Worm (Caenorhabditis elegans) whole organism, early embryonic: ENCODE data around the gene nuaf-3.
"Not testable (repeated sequence)": the region's sequence is repeated elsewhere in the genome, so short reads cannot be mapped to it uniquely, and the experiment has no call there.

Source experiments
- B0310.2 ChIP-seq: sonication (generic microtip); optimal IDR thresholded peaks from 2 replicates; lab custom pipeline; 2016; ENCODE audit warnings: mild to moderate bottlenecking, missing genetic modification characterization, missing compliant biosample characterization
- F13C5.2 ChIP-seq: sonication (generic microtip); optimal IDR thresholded peaks from 2 replicates; lab custom pipeline; 2017; ENCODE audit warnings: mild to moderate bottlenecking, missing genetic modification characterization, inconsistent platforms, missing compliant biosample characterization
- aly-1 ChIP-seq: sonication (generic microtip); optimal IDR thresholded peaks from 2 replicates; lab custom pipeline; 2016; ENCODE audit warnings: missing genetic modification characterization, missing compliant biosample characterization
- ama-1 ChIP-seq: fragments of 150-350 bp; optimal IDR thresholded peaks from 2 replicates; lab custom pipeline; 2014
- ceh-13 ChIP-seq: fragments of 200-800 bp; sonication (Bioruptor generic); optimal IDR thresholded peaks from 2 replicates; lab custom pipeline; 2018; ENCODE audit warnings: mild to moderate bottlenecking, missing genetic modification characterization, missing compliant biosample characterization
- ceh-36 ChIP-seq: sonication (generic microtip); optimal IDR thresholded peaks from 2 replicates; lab custom pipeline; 2016; ENCODE audit warnings: missing genetic modification characterization, inconsistent platforms, missing compliant biosample characterization
- ets-7 ChIP-seq: sonication (generic microtip); optimal IDR thresholded peaks from 2 replicates; lab custom pipeline; 2016; ENCODE audit warnings: missing genotype, missing genetic modification characterization, missing compliant biosample characterization
- flt-1 ChIP-seq: fragments of 200-800 bp; sonication (Bioruptor generic); IDR thresholded peaks from 2 replicates; pipeline ENCODE4 v1.3.6; 2022; ENCODE audit warnings: missing genetic modification characterization, missing compliant biosample characterization
- hmbx-1 ChIP-seq: sonication (generic microtip); optimal IDR thresholded peaks from 2 replicates; lab custom pipeline; 2016; ENCODE audit warnings: mild to moderate bottlenecking, missing genetic modification characterization, missing compliant biosample characterization
- hmg-4 ChIP-seq: fragments of 200-800 bp; sonication (Bioruptor generic); optimal IDR thresholded peaks from 2 replicates; lab custom pipeline; 2018; ENCODE audit warnings: mild to moderate bottlenecking, missing genetic modification characterization, missing compliant biosample characterization
- hnd-1 ChIP-seq: sonication (generic microtip); optimal IDR thresholded peaks from 2 replicates; lab custom pipeline; 2016; ENCODE audit warnings: missing genetic modification characterization, missing compliant biosample characterization
- pes-1 ChIP-seq: fragments of 200-800 bp; sonication (Bioruptor generic); IDR thresholded peaks from 2 replicates; pipeline ENCODE4 v1.3.6; 2022; ENCODE audit warnings: missing genetic modification reagents, missing genetic modification characterization, missing compliant biosample characterization
- scrt-1 ChIP-seq: fragments of 200-800 bp; sonication (Bioruptor generic); IDR thresholded peaks from 2 replicates; pipeline ENCODE4 v1.3.6; 2022; ENCODE audit warnings: missing genetic modification characterization, missing compliant biosample characterization
- sea-1 ChIP-seq: fragments of 200-800 bp; sonication (Bioruptor generic); conservative IDR thresholded peaks from 2 replicates; pipeline ENCODE4 v1.3.6; 2022; ENCODE audit warnings: missing genetic modification characterization, missing compliant biosample characterization
- tbx-11 ChIP-seq: fragments of 200-800 bp; sonication (Bioruptor generic); IDR thresholded peaks from 2 replicates; pipeline ENCODE4 v1.3.6; 2022; ENCODE audit warnings: missing genetic modification characterization, missing compliant biosample characterization
- tbx-37 ChIP-seq: fragments of 200-800 bp; sonication (Bioruptor generic); conservative IDR thresholded peaks from 2 replicates; pipeline ENCODE4 v1.3.6; 2022; ENCODE audit warnings: missing genetic modification reagents, missing genetic modification characterization, missing compliant biosample characterization
- tra-4 ChIP-seq: sonication (generic microtip); optimal IDR thresholded peaks from 2 replicates; lab custom pipeline; 2017; ENCODE audit warnings: missing genetic modification characterization, missing compliant biosample characterization

The nuaf-3 gene

DNA sequence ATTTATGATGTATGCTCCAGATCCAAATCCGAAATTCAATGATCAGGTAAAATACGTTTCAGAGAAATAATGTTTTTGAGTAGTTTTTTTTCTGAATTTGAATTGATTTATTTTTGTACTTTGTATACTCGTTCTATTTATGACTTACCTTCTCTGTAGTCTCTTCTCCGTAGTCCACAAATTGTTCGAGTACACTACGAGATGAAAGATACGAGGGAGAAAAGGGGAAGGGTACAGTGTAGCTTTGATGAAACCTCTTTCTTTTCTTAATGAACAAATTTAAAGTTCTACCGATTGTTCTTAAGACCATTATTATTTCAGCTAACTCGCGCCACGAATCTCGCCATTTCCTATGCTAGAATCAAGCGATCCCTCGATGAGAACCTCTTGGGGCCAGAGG lies 4.0 kb upstream of the nuaf-3 start:
- TF ChIP-seq hnd-1, result no peak
- TF ChIP-seq sea-1 (GFP tag; lab: Robert Waterston, UW), result no peak
- no peak for TF ChIP-seq pes-1 (GFP tag; lab: Robert Waterston, UW)
- no peak for TF ChIP-seq tbx-11 (GFP tag; lab: Robert Waterston, UW)
- no peak for TF ChIP-seq ama-1 (lab: Kevin White, UChicago)
- no peak for TF ChIP-seq scrt-1
- no peak for TF ChIP-seq B0310.2 (tag; lab: Kevin White, UChicago)
- TF ChIP-seq hmg-4, result no peak
- TF ChIP-seq F13C5.2 (tag; lab: Kevin White, UChicago), result no peak
- TF ChIP-seq ets-7 (tag; lab: Kevin White, UChicago), result no peak
- TF ChIP-seq flt-1 (GFP tag; lab: Robert Waterston, UW), result no peak
- TF ChIP-seq ceh-13, result no peak
- TF ChIP-seq tbx-37 (GFP tag; lab: Robert Waterston, UW), result no peak
- no peak for TF ChIP-seq ceh-36
- TF ChIP-seq hmbx-1 (tag; lab: Kevin White, UChicago), result no peak
- TF ChIP-seq tra-4 (tag; lab: Kevin White, UChicago), result no peak
- TF ChIP-seq aly-1 (tag; lab: Kevin White, UChicago), result no peak

DNA sequence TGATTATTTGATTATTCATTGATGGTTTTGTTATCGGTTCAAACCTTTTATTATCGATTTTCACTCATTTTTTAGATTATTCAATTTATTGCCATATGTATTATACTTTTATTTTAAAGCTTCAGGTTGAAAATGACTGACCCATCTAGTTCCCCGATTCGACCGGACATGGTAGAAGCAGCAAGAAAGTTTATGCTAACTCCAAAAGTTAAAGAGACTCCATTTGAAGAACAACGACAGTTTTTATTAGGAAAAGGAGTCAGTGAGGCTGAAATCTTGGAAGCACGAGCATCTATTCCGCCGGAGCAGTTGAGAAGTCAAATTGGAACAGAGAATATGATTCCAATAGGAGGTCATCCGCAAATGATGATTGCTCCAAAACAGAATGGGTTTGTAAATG lies 1.1 kb upstream of the nuaf-3 start, which contains the start of gene prx-14:
Gene prx-14 (plus strand): TSS at position 120 of the 400 bp plus-strand sequence.
- TF ChIP-seq flt-1 (GFP tag; lab: Robert Waterston, UW) (no peak), hmg-4 (no peak), F13C5.2 (tag; lab: Kevin White, UChicago) (no peak), ama-1 (lab: Kevin White, UChicago) (no peak), aly-1 (tag; lab: Kevin White, UChicago) (no peak), tra-4 (tag; lab: Kevin White, UChicago) (no peak), tbx-37 (GFP tag; lab: Robert Waterston, UW) (no peak), ceh-13 (no peak), B0310.2 (tag; lab: Kevin White, UChicago) (no peak), tbx-11 (GFP tag; lab: Robert Waterston, UW) (no peak), ceh-36 (no peak), ets-7 (tag; lab: Kevin White, UChicago) (no peak), sea-1 (GFP tag; lab: Robert Waterston, UW) (no peak), scrt-1 (no peak), pes-1 (GFP tag; lab: Robert Waterston, UW) (no peak), hmbx-1 (tag; lab: Kevin White, UChicago) (no peak), hnd-1 (no peak)

DNA sequence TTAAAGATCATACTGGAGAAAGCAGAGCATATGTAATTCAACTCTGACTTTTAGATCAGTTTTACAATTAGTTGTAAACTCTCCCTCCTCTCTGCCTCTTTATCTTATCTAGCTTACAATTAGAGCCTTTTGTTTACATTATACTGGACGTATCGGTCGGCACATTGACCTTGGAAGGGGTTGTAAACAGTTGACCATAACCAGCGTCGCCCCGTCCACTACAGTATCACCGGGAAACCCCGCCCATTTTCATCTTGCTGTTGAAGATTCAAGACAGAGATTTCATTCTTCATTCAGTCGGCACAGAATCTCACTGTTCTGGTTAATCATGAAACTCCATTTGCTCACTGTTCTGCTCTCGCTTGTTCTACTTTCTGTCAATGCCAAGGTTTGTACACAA lies 2.6 kb downstream of the nuaf-3 start, which contains the start of gene sdz-27:
Gene sdz-27 (plus strand): TSS at position 301 of the 400 bp plus-strand sequence.
- TF ChIP-seq hmg-4 (no peak), sea-1 (GFP tag; lab: Robert Waterston, UW) (no peak), flt-1 (GFP tag; lab: Robert Waterston, UW) (no peak), tbx-11 (GFP tag; lab: Robert Waterston, UW) (no peak), aly-1 (tag; lab: Kevin White, UChicago) (no peak)

DNA sequence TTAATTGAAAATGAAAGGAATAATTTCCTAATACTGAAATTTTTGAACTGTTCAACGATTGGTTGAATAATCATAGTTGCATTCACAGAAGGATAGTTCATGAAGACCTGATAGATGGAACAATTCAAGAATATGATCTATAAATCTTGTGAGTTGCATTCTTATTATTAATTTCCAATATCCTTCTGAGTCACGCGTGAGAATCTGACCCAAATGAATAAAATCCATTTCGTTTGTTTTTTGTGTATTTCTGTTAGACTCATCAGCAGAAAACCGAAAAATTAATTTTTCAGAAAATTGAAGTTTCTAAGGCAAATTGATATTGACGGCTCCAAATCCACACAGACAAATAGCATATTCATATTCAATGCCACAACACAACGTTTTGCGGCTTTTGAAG lies 5.3 kb downstream of the nuaf-3 start, which contains the start of gene fbxb-79:
Gene fbxb-79 (minus strand): TSS at position 101 of the 400 bp plus-strand sequence.
- no peak for TF ChIP-seq hnd-1
- no peak for TF ChIP-seq ets-7 (tag; lab: Kevin White, UChicago)
- TF ChIP-seq scrt-1, result no peak
- TF ChIP-seq aly-1 (tag; lab: Kevin White, UChicago), result no peak

DNA sequence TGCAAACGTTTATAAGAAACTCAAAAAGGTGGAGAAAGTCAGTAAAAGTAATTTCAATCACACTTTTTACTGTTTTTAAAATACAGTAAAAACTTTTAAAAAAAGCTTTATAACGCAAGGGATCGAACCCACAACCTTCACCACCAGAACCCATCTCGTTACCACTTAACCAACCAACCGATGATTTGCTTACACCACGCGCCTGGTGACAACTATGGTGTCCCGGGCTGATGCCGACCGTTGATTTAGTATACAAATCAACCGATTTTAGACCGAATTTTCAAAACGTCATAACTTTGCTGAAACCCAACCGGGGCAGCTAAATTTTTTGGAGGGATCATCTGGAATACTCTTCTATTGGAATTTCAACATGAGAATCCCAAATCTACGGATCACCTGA lies 12.8 kb downstream of the nuaf-3 start:
- TF ChIP-seq tbx-11 (GFP tag; lab: Robert Waterston, UW) (peak; percentile 74), scrt-1 (peak; percentile 78), sea-1 (GFP tag; lab: Robert Waterston, UW) (peak; percentile 77; the same call in 1 of the 2 replicates), flt-1 (GFP tag; lab: Robert Waterston, UW) (peak; percentile 83), tbx-37 (GFP tag; lab: Robert Waterston, UW) (peak; percentile 70; the same call in 1 of the 2 replicates)

DNA sequence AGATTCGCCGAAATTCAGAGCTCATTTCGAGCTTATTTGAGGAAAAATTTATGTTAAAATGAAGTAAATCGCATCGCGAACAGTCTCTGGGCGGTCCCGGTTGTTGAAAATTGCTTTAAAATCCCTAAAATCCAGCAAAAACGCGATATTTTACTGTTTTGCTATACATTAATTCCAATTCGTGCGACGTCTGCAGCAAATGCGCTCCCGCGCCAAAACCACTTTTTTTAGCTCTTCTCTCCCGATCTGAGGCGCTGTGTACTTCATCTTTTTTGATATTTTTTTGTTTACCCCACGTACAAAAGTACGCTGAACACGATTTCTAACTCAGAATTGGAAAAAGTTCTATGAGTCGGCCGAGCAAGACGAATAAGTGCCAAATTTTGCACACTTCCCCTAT lies 14.9 kb downstream of the nuaf-3 start, which contains the start of gene R07H5.16:
Gene R07H5.16 (plus strand): TSS at position 348 of the 400 bp plus-strand sequence.
- not testable (repeated sequence) for TF ChIP-seq B0310.2 (tag; lab: Kevin White, UChicago); ets-7 (tag; lab: Kevin White, UChicago); flt-1 (GFP tag; lab: Robert Waterston, UW)

DNA sequence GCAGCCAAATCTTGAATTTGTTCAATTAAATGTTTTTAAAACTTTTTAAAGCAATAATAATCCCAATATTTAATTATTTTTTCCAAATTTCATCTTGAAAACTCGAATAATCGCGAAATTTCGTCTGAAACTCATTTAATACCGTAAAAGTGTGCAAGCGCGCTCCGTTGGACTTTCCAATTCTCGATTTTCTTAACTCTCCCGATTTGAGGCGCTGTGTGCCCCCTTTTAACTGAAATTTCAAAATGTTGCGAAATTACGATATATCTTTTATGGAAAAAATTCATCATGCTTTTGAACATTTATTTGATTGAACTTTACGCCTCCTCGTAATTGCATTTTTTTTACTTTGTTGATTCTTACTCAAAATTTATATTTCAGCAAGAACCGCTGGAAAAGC lies 18.3 kb downstream of the nuaf-3 start, which contains the start of gene R07H5.11:
Gene R07H5.11 (plus strand): TSS at position 380 of the 400 bp plus-strand sequence.
- not testable (repeated sequence) for TF ChIP-seq scrt-1; hmbx-1 (tag; lab: Kevin White, UChicago); ceh-13

DNA sequence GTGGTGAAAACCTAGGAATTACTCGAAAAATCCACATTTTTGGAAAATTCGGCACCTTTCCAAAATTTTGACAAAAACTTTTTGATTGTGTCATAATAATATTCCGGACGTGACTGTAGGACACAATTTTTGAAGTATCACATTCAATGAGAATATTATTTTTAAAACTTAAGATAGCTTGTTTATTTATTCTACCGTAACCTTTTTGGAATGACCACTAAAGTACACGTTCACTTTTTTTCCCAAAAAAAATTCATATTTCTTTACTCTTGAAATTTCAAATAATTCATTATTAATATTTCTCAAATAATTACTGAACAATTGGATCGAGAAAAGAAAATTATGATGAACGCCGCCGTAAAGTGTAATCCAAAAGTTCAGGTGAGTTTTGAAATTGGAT lies 23.1 kb downstream of the nuaf-3 start, which contains the start of gene R07H5.9:
Gene R07H5.9 (plus strand): TSS at position 301 of the 400 bp plus-strand sequence.
- TF ChIP-seq aly-1 (tag; lab: Kevin White, UChicago), result no peak
- TF ChIP-seq pes-1 (GFP tag; lab: Robert Waterston, UW), result no peak
- TF ChIP-seq B0310.2 (tag; lab: Kevin White, UChicago), result no peak
- TF ChIP-seq tbx-37 (GFP tag; lab: Robert Waterston, UW), result no peak
- no peak for TF ChIP-seq ceh-36
- TF ChIP-seq ceh-13, result no peak
- no peak for TF ChIP-seq hmg-4
- TF ChIP-seq tra-4 (tag; lab: Kevin White, UChicago), result no peak
- TF ChIP-seq sea-1 (GFP tag; lab: Robert Waterston, UW), result no peak
- no peak for TF ChIP-seq F13C5.2 (tag; lab: Kevin White, UChicago)
- no peak for TF ChIP-seq ama-1 (lab: Kevin White, UChicago)
- no peak for TF ChIP-seq ets-7 (tag; lab: Kevin White, UChicago)
- no peak for TF ChIP-seq scrt-1
